Fruit fly (Drosophila melanogaster): ENCODE results near the gene Polr1C.

DNA sequence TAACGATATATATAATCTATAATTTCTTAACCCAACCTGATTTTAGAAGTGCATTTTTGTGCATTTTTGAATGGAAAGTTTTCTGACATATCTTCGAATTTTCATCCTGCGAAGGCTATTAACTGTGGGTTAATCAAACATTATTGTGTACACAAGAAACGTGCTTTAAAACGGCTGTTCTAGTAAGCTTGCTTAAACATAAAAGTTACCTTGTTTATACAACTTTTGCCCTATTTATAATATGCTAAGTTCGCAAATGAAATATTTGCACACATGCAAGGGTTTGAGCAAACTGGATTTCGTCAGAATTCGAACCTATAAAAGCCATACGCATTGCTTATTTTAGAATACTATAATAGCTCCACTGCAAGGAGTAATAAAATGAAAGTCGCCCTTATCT, 31.7 kb upstream of the Polr1C start, which contains the start of gene Sgs1:
- TF ChIP-seq Pif1B (GFP tag; optimal IDR thresholded peaks at IDR 0.05): no peak
- no peak for TF ChIP-seq gl (tag; optimal IDR thresholded peaks at IDR 0.05)
- no peak for TF ChIP-seq CG32121 (GFP tag; IDR thresholded peaks at IDR 0.05)
- TF ChIP-seq CG8159 (tag; optimal IDR thresholded peaks at IDR 0.05): no peak
- TF ChIP-seq rn (GFP tag; IDR thresholded peaks at IDR 0.05): no peak
- no peak for TF ChIP-seq Ets98B (GFP tag; IDR thresholded peaks at IDR 0.05)
- TF ChIP-seq CG10348 (GFP tag; IDR thresholded peaks at IDR 0.05): no peak
- TF ChIP-seq EcR (GFP tag; optimal IDR thresholded peaks at IDR 0.05): no peak
